Worm (Caenorhabditis elegans) whole organism, L4 larva: ENCODE results near the gene R04B3.3.

Source experiments
- ceh-44 ChIP-seq: fragments of 200-800 bp; sonication (Bioruptor generic); IDR thresholded peaks from 2 replicates; pipeline ENCODE4 v1.3.6; 2022; ENCODE audit warnings: missing genetic modification reagents, missing genetic modification characterization, missing compliant biosample characterization
- daf-8 ChIP-seq: fragments of 200-800 bp; sonication (Bioruptor generic); IDR thresholded peaks from 2 replicates; pipeline ENCODE4 v1.3.6; 2022; ENCODE audit warnings: missing genetic modification characterization, missing compliant biosample characterization
- dpl-1 ChIP-seq: fragments of 150-350 bp; optimal IDR thresholded peaks from 2 replicates; lab custom pipeline; 2014; ENCODE audit warnings: missing biosample characterization, missing genetic modification reagents, missing genetic modification characterization
- lsy-2 ChIP-seq, 2 experiments: fragments of 150-350 bp in 1 of 2; sonication (generic microtip) in 1 of 2; optimal IDR thresholded peaks; 2 replicates each; lab custom pipeline; 2014 to 2017; ENCODE audit warnings: missing biosample characterization in 2 of 2, missing genetic modification characterization in 2 of 2
- mep-1 ChIP-seq: fragments of 150-350 bp; sonication (generic microtip); optimal IDR thresholded peaks from 3 replicates; lab custom pipeline; 2014; ENCODE audit warnings: missing biosample characterization, missing genetic modification characterization
- ztf-11 ChIP-seq: fragments of 150-350 bp; optimal IDR thresholded peaks from 2 replicates; lab custom pipeline; 2014; ENCODE audit warnings: missing biosample characterization, missing genetic modification characterization

- TF ChIP-seq lsy-2 (tag; optimal IDR thresholded peaks at IDR 0.05; lab: Kevin White, UChicago), result no peak
- no peak for TF ChIP-seq dpl-1 (GFP tag; lab: Kevin White, UChicago)
- TF ChIP-seq ceh-44 (GFP tag; lab: Robert Waterston, UW), result no peak
- no peak for TF ChIP-seq ztf-11
- TF ChIP-seq mep-1 (tag; lab: Kevin White, UChicago), result no peak
- no peak for TF ChIP-seq daf-8 (GFP tag; lab: Robert Waterston, UW)
Observed at ce11 chrX:2430317-2430716, 45.5 kb downstream of the R04B3.3 start.
